Fruit fly (Drosophila melanogaster) whole organism, embryonic: ENCODE measurements around the gene CG46427.
"Not testable (repeated sequence)": the region's sequence is repeated elsewhere in the genome, so short reads cannot be mapped to it uniquely, and the experiment has no call there.

ENCODE experiments used
- Adf1 ChIP-seq: fragments of 200-800 bp; sonication (Bioruptor generic); IDR thresholded peaks from 2 replicates; pipeline ENCODE4 v1.3.6; 2022; ENCODE audit warnings: missing biosample characterization, missing genetic modification characterization
- Awh ChIP-seq: fragments of 200-800 bp; sonication (Bioruptor generic); IDR thresholded peaks from 2 replicates; pipeline ENCODE4, ENCODE4 v1.3.6; 2022; ENCODE audit warnings: missing biosample characterization, missing genetic modification characterization
- Blimp-1 ChIP-seq: fragments of 200-800 bp; sonication (Bioruptor generic); optimal IDR thresholded peaks from 3 replicates; lab custom pipeline; 2018; ENCODE audit warnings: missing biosample characterization, missing genetic modification characterization, mild to moderate bottlenecking, moderate library complexity, missing genetic modification reagents
- CG10267 ChIP-seq: fragments of 200-800 bp; sonication (Bioruptor generic); optimal IDR thresholded peaks from 2 replicates; lab custom pipeline; 2018; ENCODE audit warnings: missing biosample characterization, mild to moderate bottlenecking, missing genetic modification characterization, moderate library complexity
- CG10274 ChIP-seq: fragments of 200-800 bp; sonication (Bioruptor generic); optimal IDR thresholded peaks from 3 replicates; lab custom pipeline; 2017; ENCODE audit warnings: missing biosample characterization, mild to moderate bottlenecking, missing genetic modification characterization
- CG10431 ChIP-seq: fragments of 200-800 bp; sonication (Bioruptor generic); optimal IDR thresholded peaks from 3 replicates; lab custom pipeline; 2018; ENCODE audit warnings: missing biosample characterization, mild to moderate bottlenecking, missing genetic modification characterization
- CG15514 ChIP-seq: fragments of 200-800 bp; sonication (Bioruptor generic); optimal IDR thresholded peaks from 3 replicates; lab custom pipeline; 2017; ENCODE audit warnings: missing biosample characterization, missing genetic modification characterization, mild to moderate bottlenecking, moderate library complexity, missing genetic modification reagents
- CG1647 ChIP-seq: fragments of 200-800 bp; sonication (Bioruptor generic); optimal IDR thresholded peaks from 3 replicates; lab custom pipeline; 2016; ENCODE audit warnings: missing biosample characterization, missing genetic modification characterization
- CG17829 ChIP-seq: fragments of 200-800 bp; optimal IDR thresholded peaks from 2 replicates; lab custom pipeline; 2019; ENCODE audit warnings: missing biosample characterization, mild to moderate bottlenecking, missing genetic modification characterization, moderate library complexity
- CG43689 ChIP-seq: fragments of 200-800 bp; sonication (Bioruptor generic); IDR thresholded peaks from 2 replicates; pipeline ENCODE4 v1.3.6; 2022; ENCODE audit warnings: missing biosample characterization, missing genetic modification characterization
- CG5180 ChIP-seq: fragments of 200-800 bp; sonication (Bioruptor generic); optimal IDR thresholded peaks from 3 replicates; lab custom pipeline; 2017; ENCODE audit warnings: missing biosample characterization, missing genetic modification characterization, mild to moderate bottlenecking, moderate library complexity, missing genetic modification reagents
- CG6683 ChIP-seq: fragments of 200-800 bp; sonication (Bioruptor generic); optimal IDR thresholded peaks from 2 replicates; lab custom pipeline; 2017; ENCODE audit warnings: missing biosample characterization, mild to moderate bottlenecking, missing genetic modification characterization, missing genetic modification reagents
- CG7556 ChIP-seq: fragments of 200-800 bp; sonication (Bioruptor generic); optimal IDR thresholded peaks from 2 replicates; lab custom pipeline; 2017; ENCODE audit warnings: missing biosample characterization, mild to moderate bottlenecking, missing genetic modification characterization
- CG8924 ChIP-seq: fragments of 200-800 bp; optimal IDR thresholded peaks from 3 replicates; lab custom pipeline; 2019; ENCODE audit warnings: missing biosample characterization, mild to moderate bottlenecking, missing genetic modification characterization, moderate library complexity
- CG9437 ChIP-seq: fragments of 200-800 bp; sonication (Bioruptor generic); optimal IDR thresholded peaks from 2 replicates; lab custom pipeline; 2018; ENCODE audit warnings: missing biosample characterization, mild to moderate bottlenecking, missing genetic modification characterization
- CTCF ChIP-seq: fragments of 200-800 bp; sonication (Bioruptor generic); optimal IDR thresholded peaks from 2 replicates; lab custom pipeline; 2017; ENCODE audit warnings: missing biosample characterization, mild to moderate bottlenecking, missing genetic modification characterization, moderate library complexity
- CoRest ChIP-seq: fragments of 200-800 bp; sonication (Bioruptor generic); optimal IDR thresholded peaks from 3 replicates; lab custom pipeline; 2018; ENCODE audit warnings: missing biosample characterization, mild to moderate bottlenecking, missing genetic modification characterization, moderate library complexity
- Deaf1 ChIP-seq: fragments of 200-800 bp; optimal IDR thresholded peaks from 3 replicates; lab custom pipeline; 2019; ENCODE audit warnings: missing biosample characterization, mild to moderate bottlenecking, missing genetic modification characterization, moderate library complexity
- Gug ChIP-seq: fragments of 200-800 bp; sonication (Bioruptor generic); IDR thresholded peaks from 4 replicates; pipeline ENCODE4 v1.3.6; 2022; ENCODE audit warnings: missing biosample characterization, missing genetic modification characterization
- Hey ChIP-seq: fragments of 200-800 bp; sonication (Bioruptor generic); optimal IDR thresholded peaks from 3 replicates; lab custom pipeline; 2018; ENCODE audit warnings: missing biosample characterization, mild to moderate bottlenecking, missing genetic modification characterization
- Jarid2 ChIP-seq: fragments of 200-800 bp; sonication (Bioruptor generic); optimal IDR thresholded peaks from 3 replicates; lab custom pipeline; 2017; ENCODE audit warnings: mild to moderate bottlenecking, missing biosample characterization, missing genetic modification reagents, missing genetic modification characterization
- Med ChIP-seq: fragments of 200-800 bp; sonication (Bioruptor generic); peaks from one replicate; lab custom pipeline; 2016; ENCODE audit warnings: missing biosample characterization, missing genetic modification characterization, mild to moderate bottlenecking, inconsistent platforms, moderate library complexity
- Oaz ChIP-seq: fragments of 200-800 bp; sonication (Bioruptor generic); IDR thresholded peaks from 2 replicates; pipeline ENCODE4 v1.3.6; 2022; ENCODE audit warnings: missing biosample characterization, missing genetic modification characterization
- Sry-δ ChIP-seq: fragments of 200-800 bp; sonication (Bioruptor generic); optimal IDR thresholded peaks from 2 replicates; lab custom pipeline; 2016; ENCODE audit warnings: missing biosample characterization, missing genetic modification characterization
- Tbp ChIP-seq: fragments of >200 bp; optimal IDR thresholded peaks from 2 replicates; lab custom pipeline; 2018; ENCODE audit warnings: missing biosample characterization, missing genetic modification characterization
- Trl ChIP-seq, 3 experiments: fragments of >200 bp in 2 of 3; fragments of 200-800 bp in 1 of 3; sonication (Bioruptor generic) in 1 of 3; optimal IDR thresholded peaks; 2 replicates in 1 of 3; 3 replicates in 2 of 3; lab custom pipeline; 2016 to 2017; ENCODE audit warnings: missing biosample characterization in 1 of 3, missing genetic modification characterization in 1 of 3
- YL-1 ChIP-seq: fragments of 200-800 bp; sonication (Bioruptor generic); optimal IDR thresholded peaks from 3 replicates; lab custom pipeline; 2017; ENCODE audit warnings: missing biosample characterization, mild to moderate bottlenecking, missing genetic modification characterization
- cato ChIP-seq: fragments of 200-800 bp; sonication (Bioruptor generic); optimal IDR thresholded peaks from 2 replicates; lab custom pipeline; 2016; ENCODE audit warnings: missing biosample characterization, missing genetic modification characterization, borderline replicate concordance
- cg ChIP-seq: fragments of 200-800 bp; sonication (Bioruptor generic); optimal IDR thresholded peaks from 3 replicates; lab custom pipeline; 2019; ENCODE audit warnings: missing biosample characterization, mild to moderate bottlenecking, missing genetic modification characterization, moderate library complexity
- emc ChIP-seq: fragments of 200-800 bp; sonication (Bioruptor generic); optimal IDR thresholded peaks from 2 replicates; lab custom pipeline; 2016; ENCODE audit warnings: missing biosample characterization, missing genetic modification characterization
- knrl ChIP-seq: fragments of 200-800 bp; sonication (Bioruptor generic); IDR thresholded peaks from 3 replicates; pipeline ENCODE4 v1.3.6; 2022; ENCODE audit warnings: missing biosample characterization, missing genetic modification characterization; ENCODE audit not compliant: partially characterized antibody
- mam ChIP-seq: fragments of 200-800 bp; sonication (Bioruptor generic); optimal IDR thresholded peaks from 3 replicates; lab custom pipeline; 2016; ENCODE audit warnings: missing biosample characterization, missing genetic modification characterization
- nerfin-1 ChIP-seq: fragments of 200-800 bp; sonication (Bioruptor generic); optimal IDR thresholded peaks from 3 replicates; lab custom pipeline; 2019; ENCODE audit warnings: missing biosample characterization, mild to moderate bottlenecking, missing genetic modification characterization, moderate library complexity
- nerfin-2 ChIP-seq: fragments of 200-800 bp; sonication (Bioruptor generic); IDR thresholded peaks from 2 replicates; pipeline ENCODE4 v1.3.6; 2022; ENCODE audit warnings: missing biosample characterization, missing genetic modification characterization; ENCODE audit not compliant: partially characterized antibody
- nom ChIP-seq: fragments of 200-800 bp; sonication (Bioruptor generic); optimal IDR thresholded peaks from 2 replicates; lab custom pipeline; 2017; ENCODE audit warnings: missing biosample characterization, missing genetic modification characterization, mild to moderate bottlenecking, moderate library complexity, missing genetic modification reagents
- onecut ChIP-seq: fragments of 200-800 bp; sonication (Bioruptor generic); IDR thresholded peaks from 2 replicates; pipeline ENCODE4 v1.3.6; 2022; ENCODE audit warnings: missing biosample characterization, missing genetic modification characterization
- pum ChIP-seq: fragments of 200-800 bp; sonication (Bioruptor generic); optimal IDR thresholded peaks from 2 replicates; lab custom pipeline; 2016; ENCODE audit warnings: missing biosample characterization, missing genetic modification characterization
- salm ChIP-seq: fragments of 200-800 bp; sonication (Bioruptor generic); optimal IDR thresholded peaks from 2 replicates; lab custom pipeline; 2018; ENCODE audit warnings: missing biosample characterization, mild to moderate bottlenecking, missing genetic modification characterization
- sens ChIP-seq: fragments of 200-800 bp; sonication (Bioruptor generic); peaks from one replicate; lab custom pipeline; 2016; ENCODE audit warnings: missing biosample characterization, missing genetic modification characterization
- seq ChIP-seq: fragments of 200-800 bp; sonication (Bioruptor generic); IDR thresholded peaks from 2 replicates; pipeline ENCODE4 v1.3.6; 2022; ENCODE audit warnings: missing biosample characterization, missing genetic modification characterization
- sima ChIP-seq: fragments of 200-800 bp; sonication (Bioruptor generic); optimal IDR thresholded peaks from 2 replicates; lab custom pipeline; 2016; ENCODE audit warnings: missing biosample characterization, missing genetic modification characterization
- sug ChIP-seq: fragments of 200-800 bp; optimal IDR thresholded peaks from 2 replicates; lab custom pipeline; 2019; ENCODE audit warnings: missing biosample characterization, mild to moderate bottlenecking, missing genetic modification characterization, moderate library complexity
- yki ChIP-seq: fragments of >200 bp; optimal IDR thresholded peaks from 3 replicates; lab custom pipeline; 2018

Gene CG46427

DNA sequence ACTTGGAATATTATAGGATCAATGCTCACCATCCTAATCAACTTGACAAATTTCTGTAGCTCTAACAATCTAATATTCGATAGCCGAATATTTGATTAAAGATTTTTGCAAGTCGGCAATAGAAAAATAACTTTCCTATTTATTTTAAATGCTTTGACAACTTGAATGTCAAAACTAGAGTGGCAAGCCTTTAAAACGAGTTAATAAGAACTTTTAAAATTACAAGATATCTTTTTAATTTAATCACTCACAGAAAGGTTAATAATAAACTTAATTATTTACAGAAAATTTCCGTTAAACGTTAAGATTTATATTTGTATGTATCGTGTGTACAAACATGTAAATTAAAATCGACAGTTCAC lies at the start of gene CG46427, which contains the start of gene CG17207:
Gene CG46427 (minus strand): TSS at position 101 of the 362 bp plus-strand sequence.
Gene CG17207 (minus strand): TSS at position 101 of the 362 bp plus-strand sequence.
- TF ChIP-seq Awh (no peak), knrl (GFP tag; lab: Robert Waterston, UW) (no peak), cato (GFP tag; lab: Kevin White, UChicago) (no peak), Oaz (GFP tag; lab: Robert Waterston, UW) (no peak), CG9437 (no peak), CG10431 (GFP tag; lab: Kevin White, UChicago) (no peak), CG7556 (no peak), CG8924 (tag; lab: Kevin White, UChicago) (no peak), pum (GFP tag; lab: Kevin White, UChicago) (no peak)

DNA sequence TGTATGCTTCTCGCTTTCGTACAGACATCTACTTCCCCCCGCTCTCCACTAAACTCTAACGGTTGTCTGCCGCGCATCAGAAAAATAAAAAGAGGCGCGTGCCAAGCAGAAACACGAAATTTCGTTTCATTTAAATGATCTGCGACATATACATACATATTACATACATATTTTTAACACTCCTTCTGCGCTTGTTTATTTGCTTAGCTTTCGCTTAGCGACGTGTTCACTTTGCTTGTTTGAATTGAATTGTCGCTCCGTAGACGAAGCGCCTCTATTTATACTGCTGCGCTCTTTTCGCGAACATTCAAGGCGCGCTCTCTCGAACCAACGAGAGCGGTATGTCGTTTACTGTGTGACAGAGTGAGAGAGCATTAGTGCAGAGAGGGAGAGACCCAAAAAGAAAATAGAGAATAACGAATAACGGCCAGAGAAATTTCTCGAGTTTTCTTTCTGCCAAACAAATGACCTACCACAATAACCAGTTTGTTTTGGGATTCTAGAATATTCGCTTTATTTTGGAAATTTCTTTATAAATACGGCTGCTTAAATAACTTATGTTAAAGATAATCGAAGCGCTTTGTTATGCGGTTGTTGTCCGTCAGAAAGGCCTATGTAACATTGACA lies 38.4 kb upstream of the CG46427 start:
- TF ChIP-seq onecut (peak; percentile 71), Deaf1 (peak; percentile 36), Jarid2 (GFP tag; lab: Kevin White, UChicago) (peak; percentile 88), yki (lab: Kevin White, UChicago) (peak; percentile 15), CTCF (peak; percentile 44), Gug (peak; percentile 53; the same call in 1 of the 4 replicates), CG5180 (GFP tag; lab: Kevin White, UChicago) (peak; percentile 91), cg (peak; percentile 41), nom (peak; percentile 11), Trl (optimal IDR thresholded peaks at IDR 0.05; lab: Kevin White, UChicago) (peak; percentile 71 to 86), Tbp (GFP tag; lab: Kevin White, UChicago) (peak; percentile 63), Med (peak; percentile 43), Blimp-1 (GFP tag; lab: Kevin White, UChicago) (peak; percentile 18), sens (GFP tag; lab: Kevin White, UChicago) (peak; percentile 61), sug (tag; lab: Kevin White, UChicago) (peak; percentile 4)
- not testable (repeated sequence) for TF ChIP-seq Trl (GFP tag; optimal IDR thresholded peaks at IDR 0.05; lab: Kevin White, UChicago)

DNA sequence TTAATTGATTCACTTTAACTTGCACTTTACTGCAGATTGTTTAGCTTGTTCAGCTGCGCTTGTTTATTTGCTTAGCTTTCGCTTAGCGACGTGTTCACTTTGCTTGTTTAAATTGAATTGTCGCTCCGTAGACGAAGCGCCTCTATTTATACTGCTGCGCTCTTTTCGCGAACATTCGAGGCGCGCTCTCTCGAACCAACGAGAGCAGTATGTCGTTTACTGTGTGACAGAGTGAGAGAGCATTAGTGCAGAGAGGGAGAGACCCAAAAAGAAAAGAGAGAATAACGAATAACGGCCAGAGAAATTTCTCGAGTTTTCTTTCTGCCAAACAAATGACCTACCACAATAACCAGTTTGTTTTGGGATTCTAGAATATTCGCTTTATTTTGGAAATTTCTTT lies 28.7 kb upstream of the CG46427 start, which contains the start of gene Hsp70Ba:
Gene Hsp70Ba (minus strand): TSS at position 102 of the 400 bp plus-strand sequence.
- TF ChIP-seq Trl (optimal IDR thresholded peaks at IDR 0.05; lab: Kevin White, UChicago) = peak in 1 of 2 experiments; percentile 70
- TF ChIP-seq Trl (GFP tag; optimal IDR thresholded peaks at IDR 0.05; lab: Kevin White, UChicago) = not testable (repeated sequence)
- TF ChIP-seq onecut = peak; percentile 66

DNA sequence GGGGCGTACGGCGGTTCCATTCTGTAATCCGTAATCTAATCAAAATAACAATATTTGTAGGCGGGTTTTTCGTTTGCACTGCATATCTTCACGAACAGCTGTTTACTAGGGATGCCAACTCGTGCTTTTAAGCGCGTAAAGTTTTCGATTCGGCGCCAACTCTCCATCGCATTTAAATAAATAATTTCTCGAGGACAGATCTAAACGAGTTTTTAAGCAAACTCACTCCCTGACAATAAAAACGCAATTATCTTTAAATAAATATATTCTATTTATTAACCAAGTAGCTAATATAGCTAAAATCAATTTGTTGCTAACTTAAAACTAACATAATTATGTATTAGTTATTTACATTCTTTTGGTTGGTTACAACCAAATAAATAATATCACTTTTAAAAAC lies 26.3 kb upstream of the CG46427 start, which contains the start of gene CG5608:
Gene CG5608 (minus strand): TSS at position 101 of the 400 bp plus-strand sequence.
- TF ChIP-seq CG43689; seq (GFP tag; lab: Robert Waterston, UW); Hey (tag; lab: Kevin White, UChicago): not testable (repeated sequence)

DNA sequence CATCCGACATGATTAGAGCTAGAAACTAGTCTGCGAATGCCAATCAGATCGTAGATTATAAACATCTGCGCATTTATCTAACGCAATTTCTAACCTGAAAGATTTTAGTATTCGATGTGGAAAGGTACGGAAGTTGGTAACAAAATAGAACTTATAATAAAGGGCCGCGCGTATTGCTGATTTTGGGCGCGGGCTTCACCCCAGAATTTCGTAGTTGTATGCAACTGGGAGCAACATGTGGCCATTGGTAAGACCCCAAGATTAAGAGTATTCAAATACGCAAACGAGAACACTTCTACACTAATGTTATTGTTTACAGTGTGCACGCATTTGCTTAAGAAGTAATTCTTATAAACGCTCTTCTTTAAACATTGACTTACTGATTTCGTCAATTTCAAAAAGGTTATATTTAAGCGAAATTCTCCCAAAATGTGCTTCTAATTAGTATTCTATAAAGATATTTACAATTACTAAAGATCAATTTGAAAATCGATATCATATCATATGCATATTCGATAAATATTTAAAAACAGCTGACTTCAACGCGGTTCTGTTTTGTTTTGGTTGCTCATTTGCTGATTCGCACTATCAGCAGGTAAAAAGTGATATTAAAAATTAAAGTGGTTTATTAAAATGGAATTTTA lies 21.1 kb upstream of the CG46427 start, which contains the start of the genes CG5961 and Polr3C:
Gene CG5961 (minus strand): TSS at position 416 of the 644 bp plus-strand sequence.
Gene Polr3C (plus strand): TSS at position 536 of the 644 bp plus-strand sequence.
- TF ChIP-seq CG10274 (GFP tag; lab: Kevin White, UChicago) = no peak
- no peak for TF ChIP-seq CoRest (tag; lab: Kevin White, UChicago)
- TF ChIP-seq Sry-δ (GFP tag; lab: Kevin White, UChicago) = peak; percentile 41
- peak; percentile 70 for TF ChIP-seq CG15514 (GFP tag; lab: Kevin White, UChicago)
- TF ChIP-seq CG17829 (tag; lab: Kevin White, UChicago) = peak; percentile 10
- TF ChIP-seq salm (tag; lab: Kevin White, UChicago) = no peak
- no peak for TF ChIP-seq CG6683 (GFP tag; lab: Kevin White, UChicago)
- no peak for TF ChIP-seq Adf1 (GFP tag; lab: Robert Waterston, UW)
- TF ChIP-seq nerfin-1 (tag; lab: Kevin White, UChicago) = no peak
- TF ChIP-seq CG10267 = peak; percentile 45
- TF ChIP-seq mam = no peak
- TF ChIP-seq YL-1 = peak; percentile 65
- TF ChIP-seq sima (GFP tag; lab: Kevin White, UChicago) = no peak
- no peak for TF ChIP-seq nerfin-2 (GFP tag; lab: Robert Waterston, UW)
- no peak for TF ChIP-seq emc (GFP tag; lab: Kevin White, UChicago)
- no peak for TF ChIP-seq CG1647 (GFP tag; lab: Kevin White, UChicago)
